Worm (Caenorhabditis elegans) whole organism, mixed stage, embryonic: ENCODE results near the gene K02E2.7.

Experiments used
- elt-1 ChIP-seq: sonication (generic microtip); optimal IDR thresholded peaks from 2 replicates; lab custom pipeline; 2017; ENCODE audit warnings: missing genetic modification characterization, mild to moderate bottlenecking, missing compliant biosample characterization, antibody characterized with exemption, moderate library complexity, borderline replicate concordance; ENCODE audit not compliant: insufficient read depth
- elt-3 ChIP-seq: fragments of 150-350 bp; optimal IDR thresholded peaks from 2 replicates; lab custom pipeline; 2014; ENCODE audit warnings: missing biosample characterization, missing genetic modification characterization
- hlh-1 ChIP-seq: fragments of 150-350 bp; optimal IDR thresholded peaks from 2 replicates; lab custom pipeline; 2014; ENCODE audit warnings: missing biosample characterization, missing genetic modification reagents, missing genetic modification characterization
- lin-13 ChIP-seq: fragments of 150-350 bp; optimal IDR thresholded peaks from 2 replicates; lab custom pipeline; 2014; ENCODE audit warnings: missing biosample characterization, missing genetic modification characterization
- lsy-2 ChIP-seq: fragments of 150-350 bp; optimal IDR thresholded peaks from 2 replicates; lab custom pipeline; 2014; ENCODE audit warnings: missing biosample characterization, missing genetic modification characterization
- mab-5 ChIP-seq: fragments of 150-350 bp; optimal IDR thresholded peaks from 2 replicates; lab custom pipeline; 2014; ENCODE audit warnings: missing biosample characterization, missing genetic modification characterization
- nhr-12 ChIP-seq: fragments of 150-350 bp; optimal IDR thresholded peaks from 2 replicates; lab custom pipeline; 2014; ENCODE audit warnings: missing biosample characterization, missing genetic modification characterization
- pha-4 ChIP-seq: fragments of 150-350 bp; optimal IDR thresholded peaks from 2 replicates; lab custom pipeline; 2018; ENCODE audit warnings: missing biosample characterization, missing genetic modification reagents, missing genetic modification characterization
- snpc-4 ChIP-seq: fragments of 150-350 bp; optimal IDR thresholded peaks from 2 replicates; lab custom pipeline; 2014; ENCODE audit warnings: missing biosample characterization, missing genetic modification characterization
- unc-120 ChIP-seq: sonication (generic microtip); optimal IDR thresholded peaks from 2 replicates; lab custom pipeline; 2017; ENCODE audit warnings: missing genetic modification characterization, missing compliant biosample characterization; ENCODE audit not compliant: poor library complexity, severe bottlenecking
- unc-39 ChIP-seq: fragments of 150-350 bp; optimal IDR thresholded peaks from 2 replicates; lab custom pipeline; 2014; ENCODE audit warnings: missing biosample characterization, missing genetic modification characterization
- unc-62 ChIP-seq: fragments of 150-350 bp; optimal IDR thresholded peaks from 2 replicates; lab custom pipeline; 2014; ENCODE audit warnings: missing biosample characterization, missing genetic modification reagents, missing genetic modification characterization

DNA sequence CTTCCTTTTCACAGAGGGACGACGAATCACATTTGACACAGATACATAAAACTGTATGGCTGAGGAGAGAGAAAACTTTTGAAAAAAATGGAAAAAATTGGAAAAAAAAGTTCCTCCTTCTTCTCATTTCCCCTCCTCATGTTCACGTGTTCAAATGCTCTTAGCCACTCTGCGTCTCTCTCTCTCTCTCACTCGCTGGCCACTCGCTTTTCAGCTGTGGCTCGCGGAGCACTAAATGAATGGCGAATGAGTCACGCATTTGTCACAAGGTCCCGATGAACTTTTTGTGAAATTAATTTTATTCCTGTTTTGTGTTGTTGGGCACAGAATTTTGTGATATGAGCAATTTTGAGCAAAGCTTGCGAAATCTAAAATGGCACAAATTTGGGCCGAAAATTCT, 31.0 kb upstream of the K02E2.7 start:
- no peak for TF ChIP-seq lsy-2 (tag; lab: Kevin White, UChicago)
- no peak for TF ChIP-seq snpc-4 (tag; lab: Kevin White, UChicago)
- TF ChIP-seq mab-5 (tag; lab: Kevin White, UChicago), result no peak
- no peak for TF ChIP-seq elt-1 (tag; lab: Kevin White, UChicago)
- no peak for TF ChIP-seq elt-3 (tag; lab: Kevin White, UChicago)
- TF ChIP-seq lin-13 (tag; lab: Kevin White, UChicago), result no peak
- TF ChIP-seq unc-62 (GFP tag; lab: Kevin White, UChicago), result no peak
- TF ChIP-seq pha-4 (tag; lab: Kevin White, UChicago), result no peak
- no peak for TF ChIP-seq unc-39
- no peak for TF ChIP-seq nhr-12 (tag; lab: Kevin White, UChicago)
- TF ChIP-seq hlh-1, result no peak
- TF ChIP-seq unc-120, result no peak
